Fruit fly (Drosophila melanogaster): ENCODE measurements around the gene CG41562.
"Not testable (repeated sequence)": the region's sequence is repeated elsewhere in the genome, so short reads cannot be mapped to it uniquely, and the experiment has no call there.

DNA sequence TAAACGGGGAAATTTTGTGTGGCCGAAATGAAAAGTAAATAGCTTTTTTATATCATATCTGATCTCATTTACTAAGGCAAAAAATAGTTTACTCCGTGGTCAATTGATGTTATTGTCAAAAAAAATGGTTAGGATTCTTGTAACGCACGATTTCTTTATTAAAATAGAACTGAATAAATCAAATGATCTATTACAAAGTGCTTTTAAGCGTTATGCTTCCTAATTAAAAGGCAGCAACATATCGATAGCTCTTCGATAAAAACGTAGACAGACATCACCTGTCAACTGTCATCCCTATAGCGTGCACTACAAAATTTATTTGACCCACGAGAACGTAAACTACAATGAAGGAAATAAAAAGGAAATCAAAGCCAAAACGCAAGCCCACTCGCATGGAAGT lies 25.1 kb upstream of the CG41562 start, which contains the start of gene CG46518:
- not testable (repeated sequence) for TF ChIP-seq psq, h, Sin3A, insv, Myc (optimal IDR thresholded peaks at IDR 0.05)
